Worm (Caenorhabditis elegans): Measurements from ENCODE around the gene nhr-30.

Gene nhr-30

DNA sequence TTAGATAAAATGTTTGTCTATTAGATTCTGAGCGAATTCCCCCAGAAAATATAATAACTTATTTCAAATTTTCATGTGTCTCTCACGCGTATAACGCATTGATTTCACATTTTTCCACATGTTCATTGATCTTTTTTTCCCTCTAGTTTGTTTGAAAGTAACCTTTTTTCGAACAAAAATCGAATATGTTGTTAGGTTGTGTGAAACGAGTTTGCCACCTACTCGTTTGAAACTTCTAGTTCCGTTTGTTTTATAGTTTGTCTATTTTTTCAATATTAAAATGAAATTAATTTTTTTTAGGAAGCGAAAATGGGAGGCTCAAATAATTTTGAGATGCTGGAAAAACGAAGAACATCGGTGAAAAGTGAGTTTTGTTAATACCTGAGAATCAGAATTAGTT lies 14.7 kb upstream of the nhr-30 start, which contains the start of gene C25E10.5:
Gene C25E10.5, plus strand, starts transcription at position 301 of the 400 bp plus-strand sequence.
- TF ChIP-seq efl-1 (GFP tag; optimal IDR thresholded peaks at IDR 0.05) (no peak), mes-4 (tag; optimal IDR thresholded peaks at IDR 0.05) (no peak), pha-4 (tag; optimal IDR thresholded peaks at IDR 0.05) (no peak), F49E8.2 (tag; optimal IDR thresholded peaks at IDR 0.05; ENCODE audit: insufficient read depth) (no peak), lin-40 (tag; optimal IDR thresholded peaks at IDR 0.05) (no peak), fkh-3 (tag; optimal IDR thresholded peaks at IDR 0.05) (no peak), nfya-1 (tag; optimal IDR thresholded peaks at IDR 0.05; ENCODE audit: borderline replicate concordance, insufficient read depth) (no peak), unc-130 (GFP tag; optimal IDR thresholded peaks at IDR 0.05) (no peak), K12H6.12 (tag; optimal IDR thresholded peaks at IDR 0.05) (no peak), attf-6 (GFP tag; IDR thresholded peaks at IDR 0.05) (no peak), F10E7.11 (tag; optimal IDR thresholded peaks at IDR 0.05) (no peak)

ce11 chrV:9033267-9033666 lies 11.7 kb upstream of the nhr-30 start, which contains the start of gene C25E10.4:
Gene C25E10.4, plus strand, starts transcription at chrV:9033567.
- no peak for TF ChIP-seq fkh-3 (tag; optimal IDR thresholded peaks at IDR 0.05)
- TF ChIP-seq F55B11.4 (tag; optimal IDR thresholded peaks at IDR 0.05; ENCODE audit: borderline replicate concordance, insufficient read depth), result no peak
- no peak for TF ChIP-seq F49E8.2 (tag; optimal IDR thresholded peaks at IDR 0.05; ENCODE audit: insufficient read depth)
- TF ChIP-seq aptf-3 (GFP tag; IDR thresholded peaks at IDR 0.05), result no peak
- TF ChIP-seq hmg-20 (GFP tag; IDR thresholded peaks at IDR 0.05), result no peak
- TF ChIP-seq rpc-1 (optimal IDR thresholded peaks at IDR 0.05), result no peak
- TF ChIP-seq rpc-1 (tag; optimal IDR thresholded peaks at IDR 0.05), result no peak
- no peak for TF ChIP-seq B0336.3 (GFP tag; IDR thresholded peaks at IDR 0.05)
- TF ChIP-seq dpl-1 (GFP tag; optimal IDR thresholded peaks at IDR 0.05), result no peak
- no peak for TF ChIP-seq him-1 (tag; optimal IDR thresholded peaks at IDR 0.05)
- no peak for TF ChIP-seq hlh-26 (GFP tag; conservative IDR thresholded peaks at IDR 0.05)
- no peak for TF ChIP-seq lag-1 (GFP tag; IDR thresholded peaks at IDR 0.05)
- no peak for TF ChIP-seq zim-3 (tag; optimal IDR thresholded peaks at IDR 0.05)
- TF ChIP-seq tbx-9 (tag; optimal IDR thresholded peaks at IDR 0.05; ENCODE audit: borderline replicate concordance), result no peak
- TF ChIP-seq rcor-1 (GFP tag; IDR thresholded peaks at IDR 0.05), result no peak
- no peak for TF ChIP-seq F52B5.7 (tag; optimal IDR thresholded peaks at IDR 0.05)
- no peak for TF ChIP-seq ets-4 (GFP tag; optimal IDR thresholded peaks at IDR 0.05)
- TF ChIP-seq dpff-1 (tag; optimal IDR thresholded peaks at IDR 0.05), result no peak
- no peak for TF ChIP-seq snpc-1.3 (tag; optimal IDR thresholded peaks at IDR 0.05; ENCODE audit: insufficient read depth)
- no peak for TF ChIP-seq mcd-1 (GFP tag; IDR thresholded peaks at IDR 0.05)

DNA sequence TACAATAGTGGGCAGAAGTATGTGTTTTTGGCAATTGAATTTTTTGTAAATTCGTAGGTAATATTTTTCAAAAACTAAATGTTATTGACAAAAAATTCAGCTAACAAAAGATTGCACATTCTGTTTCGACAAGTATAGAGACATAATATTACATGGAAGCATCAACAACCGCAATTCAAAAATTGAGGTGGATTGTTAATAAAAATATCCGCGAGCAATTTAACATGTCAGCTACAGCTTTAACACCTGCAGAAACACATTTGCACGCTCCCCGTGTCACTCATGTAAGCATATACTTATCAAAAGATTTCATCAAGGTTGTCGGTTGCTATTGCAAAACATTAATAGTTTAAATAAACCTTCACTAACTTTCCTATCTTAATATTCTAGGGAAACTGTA lies 9.3 kb upstream of the nhr-30 start, which contains the start of gene srsx-34:
Gene srsx-34, plus strand, starts transcription at position 301 of the 400 bp plus-strand sequence.
- TF ChIP-seq ztf-28 (GFP tag; IDR thresholded peaks at IDR 0.05) (no peak), lin-35 (GFP tag; optimal IDR thresholded peaks at IDR 0.05) (no peak), bed-1 (GFP tag; IDR thresholded peaks at IDR 0.05) (no peak), him-1 (tag; optimal IDR thresholded peaks at IDR 0.05) (no peak), tbp1 (GFP tag; optimal IDR thresholded peaks at IDR 0.05) (no peak), ama-1 (optimal IDR thresholded peaks at IDR 0.05) (no peak), ama-1 (GFP tag; optimal IDR thresholded peaks at IDR 0.05) (no peak), nhr-90 (tag; optimal IDR thresholded peaks at IDR 0.05) (no peak), Y53G8AR.9 (GFP tag; conservative IDR thresholded peaks at IDR 0.05) (no peak), ceh-91 (GFP tag; IDR thresholded peaks at IDR 0.05) (no peak), pbrm-1 (GFP tag; IDR thresholded peaks at IDR 0.05) (no peak), fkh-3 (tag; optimal IDR thresholded peaks at IDR 0.05) (no peak), ztf-25 (GFP tag; IDR thresholded peaks at IDR 0.05) (no peak)
